Worm (Caenorhabditis elegans): Measurements from ENCODE around the gene atf-2.

Gene atf-2

ce11 chrII:8747246-8747938, 4.4 kb upstream of the atf-2 start (continued):
- TF ChIP-seq daf-12 (tag; optimal IDR thresholded peaks at IDR 0.05) (no peak), lim-7 (GFP tag; IDR thresholded peaks at IDR 0.05) (peak; percentile 60; the same call in 1 of the 2 replicates), nhr-11 (tag; optimal IDR thresholded peaks at IDR 0.05) (peak; percentile 23), jun-1 (tag; optimal IDR thresholded peaks at IDR 0.05) (no peak), madf-9 (GFP tag; conservative IDR thresholded peaks at IDR 0.05) (no peak; the same call in 1 of the 2 replicates), nhr-48 (tag; optimal IDR thresholded peaks at IDR 0.05) (peak; percentile 49), zfp-2 (tag; optimal IDR thresholded peaks at IDR 0.05) (no peak), snpc-1.2 (GFP tag; IDR thresholded peaks at IDR 0.05) (peak; percentile 58; the same call in 1 of the 2 replicates), mxl-3 (GFP tag; optimal IDR thresholded peaks at IDR 0.05) (peak; percentile 14), unc-62 (GFP tag; optimal IDR thresholded peaks at IDR 0.05 in 1 of 2) (no peak), unc-62 (tag; optimal IDR thresholded peaks at IDR 0.05) (no peak), tag-97 (GFP tag; IDR thresholded peaks at IDR 0.05) (no peak), hmg-1.1 (GFP tag; IDR thresholded peaks at IDR 0.05) (peak; percentile 41), ztf-7 (tag; optimal IDR thresholded peaks at IDR 0.05) (no peak), lin-15B (tag; optimal IDR thresholded peaks at IDR 0.05) (no peak), ama-1 (optimal IDR thresholded peaks at IDR 0.05) (peak; percentile 99), F10B5.3 (tag; optimal IDR thresholded peaks at IDR 0.05) (no peak), aha-1 (tag) (peak; percentile 93), mes-2 (tag; optimal IDR thresholded peaks at IDR 0.05; ENCODE audit: poor library complexity, severe bottlenecking) (peak; percentile 57), lir-3 (tag; optimal IDR thresholded peaks at IDR 0.05) (no peak), arid-1 (GFP tag; conservative IDR thresholded peaks at IDR 0.05) (peak; percentile 71), F49E8.2 (tag; optimal IDR thresholded peaks at IDR 0.05; ENCODE audit: borderline replicate concordance) (no peak), set-16 (GFP tag; IDR thresholded peaks at IDR 0.05) (no peak), nhr-42 (GFP tag; IDR thresholded peaks at IDR 0.05) (peak; percentile 54), lin-38 (GFP tag; IDR thresholded peaks at IDR 0.05) (peak; percentile 58; the same call in 1 of the 2 replicates), spr-3 (GFP tag; optimal IDR thresholded peaks at IDR 0.05) (no peak), spr-1 (tag; optimal IDR thresholded peaks at IDR 0.05) (peak; percentile 57), mep-1 (tag; optimal IDR thresholded peaks at IDR 0.05) (peak; percentile 80), lin-29 (GFP tag; IDR thresholded peaks at IDR 0.05) (0 out of 2 replicates have a peak, but pooled peaks have one; percentile 20), fkh-10 (GFP tag; optimal IDR thresholded peaks at IDR 0.05) (no peak), zfp-3 (GFP tag; conservative IDR thresholded peaks at IDR 0.05) (peak; percentile 96), nhr-237 (tag; optimal IDR thresholded peaks at IDR 0.05) (no peak), pha-4 (GFP tag; IDR thresholded peaks at IDR 0.05) (no peak; the same call in 1 of the 2 replicates), pha-4 (tag; optimal IDR thresholded peaks at IDR 0.05) (no peak), dve-1 (tag; optimal IDR thresholded peaks at IDR 0.05; ENCODE audit: insufficient read depth) (peak; percentile 75), mdl-1 (tag; optimal IDR thresholded peaks at IDR 0.05) (peak in 1 of 2 experiments; percentile 6), nhr-111 (GFP tag; optimal IDR thresholded peaks at IDR 0.05) (peak; percentile 41), vab-7 (GFP tag; IDR thresholded peaks at IDR 0.05) (no peak), F44E2.7 (GFP tag; IDR thresholded peaks at IDR 0.05) (peak; percentile 54; the same call in 1 of the 2 replicates), F26F4.8 (GFP tag; conservative IDR thresholded peaks at IDR 0.05) (no peak), lsy-2 (tag; optimal IDR thresholded peaks at IDR 0.05) (peak; percentile 47 to 51), php-3 (GFP tag; IDR thresholded peaks at IDR 0.05) (no peak; the same call in none of the 2 replicates), lin-13 (GFP tag; optimal IDR thresholded peaks at IDR 0.05) (no peak), zip-11 (GFP tag; IDR thresholded peaks at IDR 0.05) (no peak), mxl-2 (GFP tag; conservative IDR thresholded peaks at IDR 0.05) (no peak), T26A8.4 (GFP tag; IDR thresholded peaks at IDR 0.05) (peak; percentile 82), Y75B8A.6 (GFP tag; IDR thresholded peaks at IDR 0.05) (peak; percentile 66; the same call in 1 of the 2 replicates), ceh-82 (tag; optimal IDR thresholded peaks at IDR 0.05) (no peak), aly-2 (tag; optimal IDR thresholded peaks at IDR 0.05) (no peak), nhr-28 (tag; optimal IDR thresholded peaks at IDR 0.05) (peak; percentile 15), hlh-11 (tag; optimal IDR thresholded peaks at IDR 0.05) (peak; percentile 70)
